Worm (Caenorhabditis elegans): ENCODE results near the gene B0238.15.

The B0238.15 gene

ce11 chrV:5257358-5257757 is 17.4 kb downstream of the B0238.15 start, which contains the start of gene srt-67:
TSS of gene srt-67 (minus strand) at chrV:5257458.
- TF ChIP-seq set-16 (GFP tag; IDR thresholded peaks at IDR 0.05) = no peak
- TF ChIP-seq saeg-2 (GFP tag; IDR thresholded peaks at IDR 0.05) = no peak
- no peak for TF ChIP-seq fkh-10 (GFP tag; optimal IDR thresholded peaks at IDR 0.05)
- no peak for TF ChIP-seq gei-8 (GFP tag; optimal IDR thresholded peaks at IDR 0.05)
- TF ChIP-seq hmg-1.1 (GFP tag; IDR thresholded peaks at IDR 0.05) = no peak
- no peak for TF ChIP-seq R02D3.7 (tag; optimal IDR thresholded peaks at IDR 0.05)
- no peak for TF ChIP-seq mdl-1 (tag; optimal IDR thresholded peaks at IDR 0.05)
- TF ChIP-seq dve-1 (tag; optimal IDR thresholded peaks at IDR 0.05; ENCODE audit: insufficient read depth) = no peak
- TF ChIP-seq ceh-82 (tag; optimal IDR thresholded peaks at IDR 0.05) = no peak
- TF ChIP-seq Y75B8A.6 (GFP tag; IDR thresholded peaks at IDR 0.05) = no peak
- no peak for TF ChIP-seq ces-1 (GFP tag; optimal IDR thresholded peaks at IDR 0.05)
- TF ChIP-seq F49E8.2 (tag; optimal IDR thresholded peaks at IDR 0.05; ENCODE audit: borderline replicate concordance) = no peak
- TF ChIP-seq nhr-48 (tag; optimal IDR thresholded peaks at IDR 0.05) = no peak

- TF ChIP-seq egl-43 (GFP tag; IDR thresholded peaks at IDR 0.05) (no peak), jun-1 (tag; optimal IDR thresholded peaks at IDR 0.05) (no peak)
Observed at ce11 chrV:5259448-5259847, 19.4 kb downstream of the B0238.15 start, which contains the start of gene srt-70. TSS of gene srt-70 (minus strand) at chrV:5259548.

- TF ChIP-seq arid-1 (GFP tag; conservative IDR thresholded peaks at IDR 0.05) = no peak
- TF ChIP-seq lin-1 (GFP tag; IDR thresholded peaks at IDR 0.05) = no peak
- TF ChIP-seq skn-1 (tag; optimal IDR thresholded peaks at IDR 0.05) = no peak
- TF ChIP-seq ceh-32 (tag; optimal IDR thresholded peaks at IDR 0.05; ENCODE audit: poor library complexity) = no peak
- TF ChIP-seq daf-16 (GFP tag; optimal IDR thresholded peaks at IDR 0.05) = no peak
- TF ChIP-seq daf-16 (tag; optimal IDR thresholded peaks at IDR 0.05) = no peak
- no peak for TF ChIP-seq aly-2 (tag; optimal IDR thresholded peaks at IDR 0.05)
- no peak for TF ChIP-seq nhr-42 (GFP tag; IDR thresholded peaks at IDR 0.05)
- no peak for TF ChIP-seq cey-2 (tag; optimal IDR thresholded peaks at IDR 0.05; ENCODE audit: borderline replicate concordance, insufficient read depth)
Observed at ce11 chrV:5262999-5263398, 23.0 kb downstream of the B0238.15 start, which contains the start of gene cest-30. TSS of gene cest-30 (minus strand) at chrV:5263099.

- TF ChIP-seq lin-29 (GFP tag; IDR thresholded peaks at IDR 0.05) (no peak), F37D6.2 (tag; optimal IDR thresholded peaks at IDR 0.05) (no peak), dmd-6 (GFP tag; IDR thresholded peaks at IDR 0.05) (no peak), egl-43 (GFP tag; IDR thresholded peaks at IDR 0.05) (no peak), Y5F2A.4 (GFP tag; optimal IDR thresholded peaks at IDR 0.05) (no peak), nhr-77 (tag; optimal IDR thresholded peaks at IDR 0.05) (no peak), madf-9 (GFP tag; conservative IDR thresholded peaks at IDR 0.05) (no peak), aly-2 (tag; optimal IDR thresholded peaks at IDR 0.05) (no peak), F49E8.2 (tag; optimal IDR thresholded peaks at IDR 0.05; ENCODE audit: borderline replicate concordance) (no peak), spr-3 (GFP tag; optimal IDR thresholded peaks at IDR 0.05) (no peak), skn-1 (tag; optimal IDR thresholded peaks at IDR 0.05) (no peak)
Observed at ce11 chrV:5265581-5265980, 25.6 kb downstream of the B0238.15 start, which contains the start of the genes srt-69 and B0238.12. TSS of gene srt-69 (minus strand) at chrV:5265681. TSS of gene B0238.12 (plus strand) at chrV:5265844.

- peak; percentile 89 for TF ChIP-seq dpl-1 (GFP tag; optimal IDR thresholded peaks at IDR 0.05)
- TF ChIP-seq rbr-2 (tag; optimal IDR thresholded peaks at IDR 0.05) = peak; percentile 53
- no peak for TF ChIP-seq mes-2 (tag; optimal IDR thresholded peaks at IDR 0.05; ENCODE audit: poor library complexity, severe bottlenecking)
- peak; percentile 47 for TF ChIP-seq nhr-48 (tag; optimal IDR thresholded peaks at IDR 0.05)
- TF ChIP-seq unc-130 (GFP tag; optimal IDR thresholded peaks at IDR 0.05) = peak; percentile 7
- no peak for TF ChIP-seq cey-2 (tag; optimal IDR thresholded peaks at IDR 0.05; ENCODE audit: borderline replicate concordance, insufficient read depth)
- TF ChIP-seq aha-1 (tag) = peak; percentile 85
- no peak for TF ChIP-seq pha-4 (GFP tag; IDR thresholded peaks at IDR 0.05)
- TF ChIP-seq pha-4 (tag; optimal IDR thresholded peaks at IDR 0.05) = peak; percentile 17
- no peak for TF ChIP-seq F37D6.2 (tag; optimal IDR thresholded peaks at IDR 0.05)
- TF ChIP-seq nhr-28 (tag; optimal IDR thresholded peaks at IDR 0.05) = peak; percentile 36
- TF ChIP-seq daf-16 (GFP tag; optimal IDR thresholded peaks at IDR 0.05) = no peak
- TF ChIP-seq daf-16 (tag; optimal IDR thresholded peaks at IDR 0.05) = no peak
- TF ChIP-seq nhr-6 (tag; optimal IDR thresholded peaks at IDR 0.05) = peak; percentile 1
- TF ChIP-seq lin-38 (GFP tag; IDR thresholded peaks at IDR 0.05) = peak; percentile 92
Observed at ce11 chrV:5269024-5269535, 29.1 kb downstream of the B0238.15 start, which contains the start of gene penr-1. TSS of gene penr-1 (plus strand) at chrV:5269485.
